Worm (Caenorhabditis elegans) whole organism, L2 larva: ENCODE results near the gene Y40C5A.4.

Experiments used
- alr-1 ChIP-seq: fragments of 150-350 bp; optimal IDR thresholded peaks from 2 replicates; lab custom pipeline; 2014; ENCODE audit warnings: missing biosample characterization, missing genetic modification characterization
- aly-2 ChIP-seq: fragments of 150-350 bp; optimal IDR thresholded peaks from 2 replicates; lab custom pipeline; 2014; ENCODE audit warnings: missing biosample characterization, missing genetic modification characterization
- ama-1 ChIP-seq: fragments of 150-350 bp; optimal IDR thresholded peaks from 2 replicates; lab custom pipeline; 2018; ENCODE audit warnings: inconsistent platforms
- blmp-1 ChIP-seq: sonication (generic microtip); optimal IDR thresholded peaks from 2 replicates; lab custom pipeline; 2017; ENCODE audit warnings: missing genetic modification characterization, mild to moderate bottlenecking, missing compliant biosample characterization, antibody characterized with exemption, moderate library complexity; ENCODE audit not compliant: insufficient read depth
- fos-1 ChIP-seq: fragments of 150-350 bp; optimal IDR thresholded peaks from 2 replicates; lab custom pipeline; 2014; ENCODE audit warnings: missing biosample characterization, missing genetic modification characterization
- lin-39 ChIP-seq: fragments of 150-350 bp; optimal IDR thresholded peaks from 2 replicates; lab custom pipeline; 2014; ENCODE audit warnings: missing biosample characterization, missing genetic modification reagents, missing genetic modification characterization
- lsy-2 ChIP-seq, 2 experiments: fragments of 150-350 bp in 1 of 2; sonication (generic microtip) in 1 of 2; optimal IDR thresholded peaks; 2 replicates each; lab custom pipeline; 2014 to 2017; ENCODE audit warnings: missing biosample characterization in 2 of 2, missing genetic modification characterization in 2 of 2
- mdl-1 ChIP-seq, 2 experiments: fragments of 150-350 bp in 1 of 2; sonication (generic microtip) in 1 of 2; optimal IDR thresholded peaks; 2 replicates each; lab custom pipeline; 2017; ENCODE audit warnings: missing biosample characterization in 2 of 2, missing genetic modification characterization in 2 of 2
- nhr-12 ChIP-seq: fragments of 150-350 bp; optimal IDR thresholded peaks from 2 replicates; lab custom pipeline; 2014; ENCODE audit warnings: missing biosample characterization, missing genetic modification characterization
- nhr-21 ChIP-seq: fragments of 150-350 bp; optimal IDR thresholded peaks from 2 replicates; lab custom pipeline; 2014; ENCODE audit warnings: missing biosample characterization, missing genetic modification characterization
- nhr-77 ChIP-seq: fragments of 150-350 bp; optimal IDR thresholded peaks from 2 replicates; lab custom pipeline; 2014; ENCODE audit warnings: missing biosample characterization, missing genetic modification characterization
- skn-1 ChIP-seq: sonication (generic microtip); optimal IDR thresholded peaks from 2 replicates; lab custom pipeline; 2017; ENCODE audit warnings: missing biosample characterization, missing genetic modification characterization
- snpc-4 ChIP-seq: fragments of 150-350 bp; optimal IDR thresholded peaks from 2 replicates; lab custom pipeline; 2014; ENCODE audit warnings: missing biosample characterization, missing genetic modification characterization

DNA sequence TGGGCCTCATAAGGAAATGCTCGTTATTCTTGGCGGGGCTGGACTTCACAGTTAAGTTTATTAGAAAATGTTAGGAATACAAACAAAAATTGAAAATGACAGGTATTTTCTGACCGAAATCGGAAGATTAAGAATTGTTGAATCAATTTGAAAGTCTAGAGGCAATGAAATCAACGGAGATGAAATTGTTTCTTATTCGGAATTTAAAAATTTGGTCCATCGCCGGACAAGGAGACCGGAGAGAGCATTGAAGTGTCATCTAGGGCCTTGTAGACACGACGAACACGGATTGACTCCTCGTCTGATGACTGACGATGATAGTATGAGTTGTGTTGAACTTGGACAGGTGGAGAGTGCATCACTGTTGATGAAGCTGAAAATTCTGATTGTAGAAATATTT is 44.2 kb downstream of the Y40C5A.4 start:
- no peak for TF ChIP-seq ama-1 (lab: Kevin White, UChicago)
- no peak for TF ChIP-seq blmp-1 (tag; lab: Kevin White, UChicago)
- TF ChIP-seq skn-1 (tag; lab: Kevin White, UChicago), result no peak
- no peak for TF ChIP-seq lsy-2 (tag; optimal IDR thresholded peaks at IDR 0.05; lab: Kevin White, UChicago)
- no peak for TF ChIP-seq lin-39 (tag; lab: Kevin White, UChicago)
- no peak for TF ChIP-seq nhr-12
- TF ChIP-seq nhr-77 (tag; lab: Kevin White, UChicago), result no peak
- TF ChIP-seq fos-1, result no peak
- TF ChIP-seq mdl-1 (tag; optimal IDR thresholded peaks at IDR 0.05; lab: Kevin White, UChicago), result no peak
- TF ChIP-seq snpc-4 (tag; lab: Kevin White, UChicago), result no peak
- no peak for TF ChIP-seq nhr-21 (tag; lab: Kevin White, UChicago)
- no peak for TF ChIP-seq aly-2
- no peak for TF ChIP-seq alr-1 (tag; lab: Kevin White, UChicago)
